Fruit fly (Drosophila melanogaster): Measurements from ENCODE around the gene CG34299.
A peak's percentile ranks its signal among the peaks of the same experiment; 100 is the strongest.

CG34299 gene

dm6 chr3R:30240245-30240644 lies 9.1 kb upstream of the CG34299 start:
- TF ChIP-seq Blimp-1 (GFP tag; optimal IDR thresholded peaks at IDR 0.05) (peak; percentile 74), CoRest (tag; optimal IDR thresholded peaks at IDR 0.05) (no peak), vvl (GFP tag; IDR thresholded peaks at IDR 0.05) (peak; percentile 72), CG8478 (optimal IDR thresholded peaks at IDR 0.05) (no peak), abd-A (tag; optimal IDR thresholded peaks at IDR 0.05) (peak; percentile 14), CG11456 (GFP tag; IDR thresholded peaks at IDR 0.05) (no peak), kni (GFP tag; optimal IDR thresholded peaks at IDR 0.05) (peak; percentile 8), CG16813 (GFP tag; IDR thresholded peaks at IDR 0.05; ENCODE audit: partially characterized antibody) (no peak), nerfin-2 (GFP tag; IDR thresholded peaks at IDR 0.05; ENCODE audit: partially characterized antibody) (0 out of 2 replicates have a peak, but pooled peaks have one; percentile 31), z (GFP tag; IDR thresholded peaks at IDR 0.05) (peak; percentile 44; the same call in 1 of the 3 replicates)

- no peak for TF ChIP-seq CG7963 (GFP tag; IDR thresholded peaks at IDR 0.05; ENCODE audit: partially characterized antibody)
- no peak for TF ChIP-seq CG5180 (GFP tag; optimal IDR thresholded peaks at IDR 0.05)
- TF ChIP-seq Lim3 (GFP tag; IDR thresholded peaks at IDR 0.05) = no peak
- no peak for TF ChIP-seq Max (GFP tag; optimal IDR thresholded peaks at IDR 0.05)
- TF ChIP-seq CG9437 (GFP tag; optimal IDR thresholded peaks at IDR 0.05) = no peak
- no peak for TF ChIP-seq CG32767 (GFP tag; IDR thresholded peaks at IDR 0.05)
- TF ChIP-seq Ptx1 (GFP tag; IDR thresholded peaks at IDR 0.05) = no peak
- no peak for TF ChIP-seq MBD-R2 (GFP tag; IDR thresholded peaks at IDR 0.05)
- TF ChIP-seq CG15514 (GFP tag; optimal IDR thresholded peaks at IDR 0.05) = peak; percentile 5
- no peak for TF ChIP-seq gcm2 (GFP tag; optimal IDR thresholded peaks at IDR 0.05)
- TF ChIP-seq kni (GFP tag; optimal IDR thresholded peaks at IDR 0.05) = peak; percentile 8
- no peak for TF ChIP-seq CG32772 (GFP tag; IDR thresholded peaks at IDR 0.05)
- no peak for TF ChIP-seq Xrp1 (GFP tag; IDR thresholded peaks at IDR 0.05)
- TF ChIP-seq Hr3 (GFP tag; optimal IDR thresholded peaks at IDR 0.05) = no peak
- no peak for TF ChIP-seq odd (GFP tag; optimal IDR thresholded peaks at IDR 0.05)
- no peak for TF ChIP-seq vfl (GFP tag; optimal IDR thresholded peaks at IDR 0.05)
- no peak for TF ChIP-seq hth (optimal IDR thresholded peaks at IDR 0.05)
- peak; percentile 99 for TF ChIP-seq pros (GFP tag; optimal IDR thresholded peaks at IDR 0.05)
- TF ChIP-seq nom (GFP tag; optimal IDR thresholded peaks at IDR 0.05) = peak; percentile 98
- no peak for TF ChIP-seq B-H1 (GFP tag; IDR thresholded peaks at IDR 0.05)
- no peak for TF ChIP-seq Mad (GFP tag; optimal IDR thresholded peaks at IDR 0.05)
- no peak for TF ChIP-seq pita (GFP tag; optimal IDR thresholded peaks at IDR 0.05)
- no peak for TF ChIP-seq zfh2 (GFP tag; optimal IDR thresholded peaks at IDR 0.05)
- no peak for TF ChIP-seq ap (GFP tag; IDR thresholded peaks at IDR 0.05)
- no peak for TF ChIP-seq CG16815 (GFP tag; optimal IDR thresholded peaks at IDR 0.05)
- no peak for TF ChIP-seq CG2199 (GFP tag; IDR thresholded peaks at IDR 0.05)
- TF ChIP-seq Tbp (GFP tag; optimal IDR thresholded peaks at IDR 0.05) = no peak
- TF ChIP-seq maf-S (GFP tag; optimal IDR thresholded peaks at IDR 0.05) = no peak
- TF ChIP-seq Abd-B (GFP tag; optimal IDR thresholded peaks at IDR 0.05) = no peak
- TF ChIP-seq Adf1 (GFP tag; IDR thresholded peaks at IDR 0.05) = no peak
- TF ChIP-seq unc-4 (GFP tag; IDR thresholded peaks at IDR 0.05; ENCODE audit: partially characterized antibody) = 0 out of 2 replicates have a peak, but pooled peaks have one; percentile 21
- no peak for TF ChIP-seq CG4328 (GFP tag; optimal IDR thresholded peaks at IDR 0.05)
- TF ChIP-seq ftz-f1 (GFP tag; optimal IDR thresholded peaks at IDR 0.05) = peak; percentile 93
- no peak for TF ChIP-seq CG10321 (GFP tag; IDR thresholded peaks at IDR 0.05)
- TF ChIP-seq tna (GFP tag; IDR thresholded peaks at IDR 0.05; ENCODE audit: partially characterized antibody) = peak; percentile 18; the same call in 1 of the 2 replicates
- TF ChIP-seq CG13296 (GFP tag; optimal IDR thresholded peaks at IDR 0.05) = peak; percentile 6
- peak in 1 of 2 experiments; percentile 73 for TF ChIP-seq Hr78 (GFP tag; optimal IDR thresholded peaks at IDR 0.05)
- TF ChIP-seq lab (GFP tag; optimal IDR thresholded peaks at IDR 0.05) = peak; percentile 25
- TF ChIP-seq Sox100B (GFP tag; optimal IDR thresholded peaks at IDR 0.05) = no peak
- TF ChIP-seq br (optimal IDR thresholded peaks at IDR 0.05) = no peak
- TF ChIP-seq CG16863 (GFP tag; optimal IDR thresholded peaks at IDR 0.05) = no peak
These were observed 6.0 kb upstream of the CG34299 start, which contains the start of gene CG9737 for dm6 chr3R:30243262-30243815. TSS of gene CG9737 (minus strand) at chr3R:30243312.

All from whole organism, embryonic.